Fruit fly (Drosophila melanogaster) whole organism, embryonic: ENCODE measurements around the gene CG13921.

ENCODE experiments used
- CG32532 ChIP-seq: fragments of 200-800 bp; sonication (Bioruptor generic); IDR thresholded peaks from 2 replicates; pipeline ENCODE4 v1.3.6; 2022; ENCODE audit warnings: missing biosample characterization, missing genetic modification characterization
- pan ChIP-seq, 4 experiments: fragments of >200 bp in 3 of 4; fragments of 200-800 bp in 1 of 4; sonication (Bioruptor generic) in 1 of 4; optimal IDR thresholded peaks in 3 of 4; IDR thresholded peaks in 1 of 4; 2 replicates each; pipeline versions ENCODE4 v1.3.6 to Lab custom; 2017 to 2022; ENCODE audit warnings: missing biosample characterization in 2 of 4, missing genetic modification characterization in 2 of 4, mixed read lengths in 1 of 4

DNA sequence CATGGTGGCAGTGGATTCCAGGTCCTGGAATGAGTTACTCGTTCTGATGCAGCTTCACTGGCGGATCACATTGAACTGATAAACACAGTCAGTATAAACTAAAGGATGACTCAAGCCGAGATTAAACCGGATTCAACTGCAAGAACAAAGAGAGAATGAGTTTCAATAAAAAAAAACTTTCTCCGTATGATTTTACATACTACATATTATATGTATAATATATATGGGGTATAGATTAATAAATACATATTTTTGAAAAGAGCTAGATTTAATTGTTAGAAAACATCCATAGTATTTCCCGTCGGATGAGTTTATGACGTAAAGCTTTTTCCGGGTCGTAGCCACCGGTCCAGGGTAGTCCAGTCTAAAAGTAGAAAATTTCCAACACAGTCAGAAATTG is 22.6 kb upstream of the CG13921 start, which contains the start of gene CG12035:
- TF ChIP-seq pan (optimal IDR thresholded peaks at IDR 0.05; lab: Kevin White, UChicago) (no peak), pan (GFP tag; optimal IDR thresholded peaks at IDR 0.05 in 1 of 2, IDR thresholded peaks at IDR 0.05 in 1 of 2) (no peak), CG32532 (GFP tag; lab: Robert Waterston, UW) (no peak)
